Worm (Caenorhabditis elegans): Measurements from ENCODE around the gene C53C11.2.

DNA sequence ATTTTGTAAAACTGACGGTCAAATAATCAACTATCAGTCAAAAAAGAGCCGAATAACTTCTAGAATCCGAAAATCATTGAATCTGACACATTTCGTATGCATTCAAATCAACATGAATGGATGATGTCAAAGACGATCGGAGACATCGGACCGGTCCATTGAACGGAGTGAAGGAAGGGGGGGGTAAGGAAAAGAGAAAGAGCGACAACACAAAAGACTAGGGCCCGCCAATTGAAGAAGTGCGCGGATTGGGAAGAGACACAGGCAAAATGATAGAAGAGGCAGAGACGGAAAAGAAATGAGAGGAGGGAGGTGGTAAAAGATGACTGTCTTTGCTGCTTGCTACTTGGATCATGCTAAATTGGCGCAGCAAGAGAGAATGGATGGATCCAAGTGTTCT, 33.1 kb downstream of the C53C11.2 start:
- TF ChIP-seq blmp-1 (tag; optimal IDR thresholded peaks at IDR 0.05) (no peak), snpc-4 (tag; optimal IDR thresholded peaks at IDR 0.05) (no peak), unc-62 (GFP tag; optimal IDR thresholded peaks at IDR 0.05) (no peak), nhr-12 (tag; optimal IDR thresholded peaks at IDR 0.05) (no peak), ces-1 (GFP tag; optimal IDR thresholded peaks at IDR 0.05) (no peak), nhr-28 (tag; optimal IDR thresholded peaks at IDR 0.05) (no peak), elt-3 (tag; optimal IDR thresholded peaks at IDR 0.05) (no peak)
